Worm (Caenorhabditis elegans): Measurements from ENCODE around the gene C25E10.17.

C25E10.17 gene

DNA sequence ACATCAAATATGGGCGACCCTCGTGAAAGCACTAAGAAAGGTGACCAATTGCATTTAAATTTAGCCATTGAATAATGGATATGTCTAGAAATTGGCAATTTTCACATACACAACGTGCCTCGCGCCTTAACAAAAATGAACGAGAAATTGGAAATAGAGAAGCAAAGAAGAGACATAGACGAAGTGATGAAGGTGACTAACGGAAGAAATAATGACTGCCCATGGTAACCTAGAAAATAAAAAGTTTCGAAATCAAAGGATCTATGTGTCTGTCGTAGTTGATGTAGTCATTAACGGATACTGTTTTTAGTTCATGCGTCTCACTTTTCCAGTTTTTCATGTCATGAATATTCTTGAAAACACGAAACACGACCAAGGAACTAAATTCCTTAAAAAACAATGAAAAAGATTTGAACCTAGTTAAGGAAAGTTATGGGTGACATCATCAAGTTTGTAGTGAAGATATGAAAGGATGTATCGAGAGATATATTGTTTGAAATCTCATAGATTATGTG, 30.7 kb upstream of the C25E10.17 start:
- no peak for TF ChIP-seq ceh-32 (tag; optimal IDR thresholded peaks at IDR 0.05; ENCODE audit: poor library complexity)
- no peak for TF ChIP-seq ama-1 (optimal IDR thresholded peaks at IDR 0.05)
- TF ChIP-seq unc-62 (GFP tag; optimal IDR thresholded peaks at IDR 0.05 in 1 of 2) = peak in 1 of 2 experiments; percentile 53
- TF ChIP-seq unc-62 (tag; optimal IDR thresholded peaks at IDR 0.05) = no peak
- TF ChIP-seq lin-13 (GFP tag; optimal IDR thresholded peaks at IDR 0.05) = no peak
- TF ChIP-seq nhr-28 (tag; optimal IDR thresholded peaks at IDR 0.05) = peak; percentile 66
- no peak for TF ChIP-seq saeg-2 (GFP tag; IDR thresholded peaks at IDR 0.05)
- TF ChIP-seq ceh-44 (GFP tag; IDR thresholded peaks at IDR 0.05) = no peak
- TF ChIP-seq dmd-9 (GFP tag; IDR thresholded peaks at IDR 0.05) = no peak
- TF ChIP-seq nhr-25 (tag; optimal IDR thresholded peaks at IDR 0.05; ENCODE audit: borderline replicate concordance, insufficient read depth) = no peak
- TF ChIP-seq aha-1 (tag) = no peak
- no peak for TF ChIP-seq zip-2 (tag; optimal IDR thresholded peaks at IDR 0.05)

DNA sequence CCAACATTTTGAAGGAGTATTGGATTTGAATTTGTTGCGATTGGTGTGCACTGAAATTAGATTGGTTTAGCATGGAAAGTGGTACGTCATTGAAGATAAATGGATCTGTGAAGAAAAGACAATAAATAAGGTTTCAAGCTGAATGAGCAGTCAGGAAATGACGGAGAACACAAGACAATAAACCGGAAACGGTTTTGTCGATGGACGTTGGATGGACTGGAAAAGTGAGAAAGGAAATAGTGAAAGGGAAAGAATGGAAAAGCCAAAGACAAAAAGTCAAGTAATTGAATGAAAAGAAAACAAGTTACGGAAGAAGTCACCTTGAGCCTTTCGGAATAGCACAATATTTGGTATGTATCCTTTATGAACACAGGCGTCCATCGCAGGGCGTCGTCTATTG, 28.9 kb upstream of the C25E10.17 start, which contains the start of gene T27E4.7:
TSS of gene T27E4.7 (minus strand) at position 50 of the 400 bp plus-strand sequence.
- no peak for TF ChIP-seq daf-16 (GFP tag; optimal IDR thresholded peaks at IDR 0.05)
- peak; percentile 4 for TF ChIP-seq daf-16 (tag; optimal IDR thresholded peaks at IDR 0.05)
- no peak for TF ChIP-seq zfp-2 (tag; optimal IDR thresholded peaks at IDR 0.05)
- TF ChIP-seq lir-3 (tag; optimal IDR thresholded peaks at IDR 0.05) = no peak
- no peak for TF ChIP-seq daf-19 (GFP tag; conservative IDR thresholded peaks at IDR 0.05)
- peak; percentile 92 for TF ChIP-seq aha-1 (tag)

ce11 chrV:9075827-9076226, 28.4 kb upstream of the C25E10.17 start:
- 0 out of 2 replicates have a peak, but pooled peaks have one; percentile 35 for TF ChIP-seq pha-4 (GFP tag; IDR thresholded peaks at IDR 0.05)
- no peak for TF ChIP-seq pha-4 (tag; optimal IDR thresholded peaks at IDR 0.05)
- TF ChIP-seq lsy-2 (tag; optimal IDR thresholded peaks at IDR 0.05) = peak in 1 of 2 experiments; percentile 25
- TF ChIP-seq nhr-28 (tag; optimal IDR thresholded peaks at IDR 0.05) = peak; percentile 25
- TF ChIP-seq dve-1 (tag; optimal IDR thresholded peaks at IDR 0.05; ENCODE audit: insufficient read depth) = peak; percentile 15
- TF ChIP-seq daf-16 (GFP tag; optimal IDR thresholded peaks at IDR 0.05) = no peak
- TF ChIP-seq daf-16 (tag; optimal IDR thresholded peaks at IDR 0.05) = peak; percentile 59
- TF ChIP-seq mdl-1 (tag; optimal IDR thresholded peaks at IDR 0.05) = peak in 1 of 2 experiments; percentile 32
- peak; percentile 35 for TF ChIP-seq hlh-11 (tag; optimal IDR thresholded peaks at IDR 0.05)
- TF ChIP-seq F49E8.2 (tag; optimal IDR thresholded peaks at IDR 0.05; ENCODE audit: borderline replicate concordance) = no peak
- TF ChIP-seq hlh-30 (tag; optimal IDR thresholded peaks at IDR 0.05; ENCODE audit: insufficient read depth) = peak; percentile 38
- TF ChIP-seq dmd-6 (GFP tag; IDR thresholded peaks at IDR 0.05) = peak; percentile 31
- no peak for TF ChIP-seq duxl-1 (tag; optimal IDR thresholded peaks at IDR 0.05; ENCODE audit: poor library complexity)
- TF ChIP-seq ZK337.2 (GFP tag; IDR thresholded peaks at IDR 0.05) = no peak

ce11 chrV:9074360-9074834, 27.0 kb upstream of the C25E10.17 start:
- TF ChIP-seq pha-4 (GFP tag; IDR thresholded peaks at IDR 0.05) (0 out of 2 replicates have a peak, but pooled peaks have one; percentile 6), pha-4 (tag; optimal IDR thresholded peaks at IDR 0.05) (no peak), D1046.2 (GFP tag; IDR thresholded peaks at IDR 0.05) (no peak), mep-1 (tag; optimal IDR thresholded peaks at IDR 0.05) (peak; percentile 59), dmd-8 (GFP tag; IDR thresholded peaks at IDR 0.05) (no peak), nhr-48 (tag; optimal IDR thresholded peaks at IDR 0.05) (peak; percentile 31), fkh-10 (GFP tag; optimal IDR thresholded peaks at IDR 0.05) (no peak), nhr-28 (tag; optimal IDR thresholded peaks at IDR 0.05) (peak; percentile 68), tra-1 (GFP tag; IDR thresholded peaks at IDR 0.05) (no peak), hlh-30 (tag; optimal IDR thresholded peaks at IDR 0.05; ENCODE audit: insufficient read depth) (peak; percentile 53), lsy-2 (tag; optimal IDR thresholded peaks at IDR 0.05) (peak; percentile 16 to 27), dmd-9 (GFP tag; IDR thresholded peaks at IDR 0.05) (no peak), lin-15B (tag; optimal IDR thresholded peaks at IDR 0.05) (no peak), ceh-20 (GFP tag; IDR thresholded peaks at IDR 0.05) (no peak), zag-1 (tag; optimal IDR thresholded peaks at IDR 0.05) (no peak), gei-8 (GFP tag; optimal IDR thresholded peaks at IDR 0.05) (no peak), dmd-6 (GFP tag; IDR thresholded peaks at IDR 0.05) (peak; percentile 34; the same call in 1 of the 2 replicates), nhr-6 (tag; optimal IDR thresholded peaks at IDR 0.05) (no peak), ceh-62 (tag; optimal IDR thresholded peaks at IDR 0.05) (no peak), ztf-7 (tag; optimal IDR thresholded peaks at IDR 0.05) (no peak), nhr-41 (GFP tag; IDR thresholded peaks at IDR 0.05) (no peak), hif-1 (tag; optimal IDR thresholded peaks at IDR 0.05) (peak in 1 of 2 experiments; percentile 40), unc-39 (tag; optimal IDR thresholded peaks at IDR 0.05) (no peak), mdl-1 (tag; optimal IDR thresholded peaks at IDR 0.05) (peak in 1 of 2 experiments; percentile 49), madf-9 (GFP tag; conservative IDR thresholded peaks at IDR 0.05) (no peak)

Data from whole organism, L4 larva.